Worm (Caenorhabditis elegans) whole organism, L3 larva: ENCODE measurements around the gene npr-37.

ENCODE experiments used
- nhr-76 ChIP-seq: fragments of 150-350 bp; sonication (generic microtip); optimal IDR thresholded peaks from 5 replicates; lab custom pipeline; 2014; ENCODE audit warnings: missing biosample characterization, missing genetic modification characterization
- ztf-11 ChIP-seq: fragments of 150-350 bp; optimal IDR thresholded peaks from 2 replicates; lab custom pipeline; 2014; ENCODE audit warnings: missing biosample characterization, missing genetic modification characterization

DNA sequence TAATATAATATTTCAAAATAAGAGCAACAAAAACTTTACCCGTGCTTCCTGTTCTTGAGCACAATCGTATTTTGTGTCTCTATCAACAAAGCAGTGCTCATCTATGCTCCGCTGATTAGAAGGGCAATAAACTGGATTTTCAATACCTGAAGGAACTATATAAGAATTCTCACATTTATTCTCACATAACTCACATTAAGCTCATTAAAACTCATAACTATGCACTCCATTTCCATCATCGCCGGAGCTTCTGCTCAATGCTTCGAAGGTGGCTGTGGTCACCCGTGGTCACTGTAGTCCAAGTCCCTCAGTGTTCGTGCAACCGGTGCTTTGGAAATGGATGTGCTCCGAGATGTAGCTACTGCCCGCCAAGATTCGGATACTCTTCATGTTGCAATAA, 26.2 kb downstream of the npr-37 start, which contains the start of the genes Y66H1A.8 and M04G7.5:
- no peak for TF ChIP-seq nhr-76 (tag; lab: Kevin White, UChicago)
- TF ChIP-seq ztf-11 (tag; lab: Kevin White, UChicago): no peak
